Worm (Caenorhabditis elegans): ENCODE data around the gene C53A5.2.

C53A5.2 gene

DNA sequence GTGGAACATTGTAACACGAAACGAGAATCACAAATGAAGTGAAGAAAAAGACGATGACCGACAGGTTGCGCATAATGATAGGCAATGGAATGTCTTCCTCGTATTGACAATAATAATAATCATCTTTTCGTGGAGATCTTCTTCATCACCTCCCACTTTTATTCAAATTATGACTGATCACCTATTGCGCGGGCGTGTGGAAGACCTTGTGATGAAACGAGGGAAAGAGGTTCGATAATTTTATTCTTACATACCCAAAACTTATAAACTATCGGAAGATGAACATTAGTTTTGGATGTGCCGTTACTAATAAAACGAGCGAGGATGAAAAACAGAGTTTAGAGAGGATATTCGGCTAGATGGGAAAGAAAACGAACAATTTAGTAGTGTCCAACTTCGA lies at the start of gene C53A5.2:
Gene C53A5.2 (minus strand): TSS at position 101 of the 400 bp plus-strand sequence.
- no peak for TF ChIP-seq ceh-22 (tag; optimal IDR thresholded peaks at IDR 0.05)
- no peak for TF ChIP-seq nfya-1 (tag; optimal IDR thresholded peaks at IDR 0.05)
- no peak for TF ChIP-seq che-1 (tag; optimal IDR thresholded peaks at IDR 0.05)
- TF ChIP-seq sdc-2 (tag; optimal IDR thresholded peaks at IDR 0.05), result no peak
- no peak for TF ChIP-seq T23F11.4 (GFP tag; optimal IDR thresholded peaks at IDR 0.05)
- no peak for TF ChIP-seq pqm-1 (tag; optimal IDR thresholded peaks at IDR 0.05)
- TF ChIP-seq fkh-6 (tag; optimal IDR thresholded peaks at IDR 0.05), result no peak
- TF ChIP-seq sox-4 (tag; optimal IDR thresholded peaks at IDR 0.05), result no peak
- no peak for TF ChIP-seq rnt-1 (tag; optimal IDR thresholded peaks at IDR 0.05)
- no peak for TF ChIP-seq unc-86 (tag; optimal IDR thresholded peaks at IDR 0.05)
- TF ChIP-seq pag-3 (tag; optimal IDR thresholded peaks at IDR 0.05; ENCODE audit: borderline replicate concordance), result no peak

DNA sequence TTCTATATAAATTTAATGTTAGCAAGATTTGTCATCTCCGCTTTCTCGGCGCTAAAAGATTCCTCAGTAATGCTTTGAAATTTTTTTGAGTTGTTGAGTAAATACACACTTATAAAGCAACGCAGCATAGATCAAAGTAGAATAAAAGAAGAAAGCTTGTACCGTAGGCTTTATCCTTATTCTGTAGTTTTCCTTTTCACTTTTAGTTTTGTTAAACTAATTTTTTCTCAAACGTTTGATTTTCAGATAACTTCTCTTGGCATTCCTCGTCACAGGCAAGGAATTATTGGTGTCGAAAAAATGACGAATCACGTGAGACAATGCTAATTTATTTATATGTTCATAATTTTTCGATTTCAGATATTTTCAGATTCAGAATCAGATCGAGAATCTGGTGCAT lies 39.6 kb upstream of the C53A5.2 start, which contains the start of gene C53A5.11:
Gene C53A5.11 (plus strand): TSS at position 301 of the 400 bp plus-strand sequence.
- TF ChIP-seq mec-3 (tag; optimal IDR thresholded peaks at IDR 0.05; ENCODE audit: borderline replicate concordance) (no peak), sox-4 (tag; optimal IDR thresholded peaks at IDR 0.05) (no peak), unc-86 (tag; optimal IDR thresholded peaks at IDR 0.05) (no peak), ref-2 (tag; optimal IDR thresholded peaks at IDR 0.05) (no peak), hlh-8 (tag; optimal IDR thresholded peaks at IDR 0.05) (no peak), hlh-30 (tag; optimal IDR thresholded peaks at IDR 0.05; ENCODE audit: insufficient read depth) (no peak), syd-9 (tag; optimal IDR thresholded peaks at IDR 0.05) (no peak), fkh-10 (GFP tag; optimal IDR thresholded peaks at IDR 0.05) (no peak), odd-2 (tag; optimal IDR thresholded peaks at IDR 0.05) (no peak), ceh-2 (tag; optimal IDR thresholded peaks at IDR 0.05) (no peak)

DNA sequence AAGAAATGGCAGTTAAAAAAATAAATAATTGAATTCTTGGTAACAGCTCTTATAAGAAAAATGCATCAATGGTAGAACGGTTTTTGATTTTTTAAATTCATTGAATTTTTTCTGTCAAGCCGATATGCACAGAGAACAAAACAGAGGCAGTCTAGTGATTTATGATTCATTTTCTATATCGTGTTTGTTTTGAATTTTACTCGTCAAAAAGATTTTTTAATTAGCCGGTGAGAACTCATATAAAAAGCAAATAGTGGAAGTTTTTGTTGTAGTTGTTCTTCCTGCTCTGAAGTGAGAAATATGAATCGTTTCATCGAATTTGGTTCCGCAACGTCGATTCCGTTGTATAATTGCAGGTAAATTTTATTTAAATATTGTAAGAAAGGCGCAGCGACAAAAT lies 36.3 kb upstream of the C53A5.2 start, which contains the start of gene srt-32:
Gene srt-32 (plus strand): TSS at position 301 of the 400 bp plus-strand sequence.
- no peak for TF ChIP-seq K02D7.2 (tag; optimal IDR thresholded peaks at IDR 0.05)
- no peak for TF ChIP-seq elt-2 (tag; optimal IDR thresholded peaks at IDR 0.05)
- no peak for TF ChIP-seq pag-3 (tag; optimal IDR thresholded peaks at IDR 0.05; ENCODE audit: borderline replicate concordance)
- no peak for TF ChIP-seq unc-55 (GFP tag; optimal IDR thresholded peaks at IDR 0.05)

DNA sequence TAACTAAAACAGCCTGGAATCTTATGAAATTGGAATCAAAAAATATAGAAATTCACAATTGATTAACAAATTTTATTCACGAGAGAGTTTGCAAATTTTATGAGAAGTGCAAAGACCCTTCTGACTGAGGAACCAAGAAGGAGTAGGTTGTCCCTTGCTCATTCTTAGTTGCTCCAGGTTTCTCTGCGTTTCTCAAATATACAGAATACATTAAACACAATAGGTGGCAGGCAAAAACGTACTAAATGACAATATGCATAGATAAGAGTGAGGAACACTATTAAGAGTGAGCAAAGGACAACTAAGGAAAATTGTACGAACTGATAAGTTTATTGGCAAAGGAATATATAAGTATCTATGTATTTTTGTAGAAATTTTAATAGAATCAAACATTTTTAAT lies 35.8 kb upstream of the C53A5.2 start, which contains the start of gene C53A5.9:
Gene C53A5.9 (minus strand): TSS at position 101 of the 400 bp plus-strand sequence.
- TF ChIP-seq pqm-1 (tag; optimal IDR thresholded peaks at IDR 0.05) (no peak), ceh-19 (GFP tag; optimal IDR thresholded peaks at IDR 0.05) (no peak), sdc-2 (tag; optimal IDR thresholded peaks at IDR 0.05) (no peak), pat-9 (tag; optimal IDR thresholded peaks at IDR 0.05) (no peak), K02D7.2 (tag; optimal IDR thresholded peaks at IDR 0.05) (no peak), elt-4 (tag; optimal IDR thresholded peaks at IDR 0.05) (no peak), ztf-16 (tag; optimal IDR thresholded peaks at IDR 0.05) (no peak), unc-3 (GFP tag; conservative IDR thresholded peaks at IDR 0.05) (no peak), unc-3 (tag; optimal IDR thresholded peaks at IDR 0.05) (no peak), gmeb-2 (tag; optimal IDR thresholded peaks at IDR 0.05) (no peak), unc-55 (GFP tag; optimal IDR thresholded peaks at IDR 0.05) (no peak), dve-1 (tag; optimal IDR thresholded peaks at IDR 0.05) (no peak), unc-86 (tag; optimal IDR thresholded peaks at IDR 0.05) (no peak), syd-9 (tag; optimal IDR thresholded peaks at IDR 0.05) (no peak), sox-4 (tag; optimal IDR thresholded peaks at IDR 0.05) (no peak), elt-2 (tag; optimal IDR thresholded peaks at IDR 0.05) (no peak), pros-1 (tag; optimal IDR thresholded peaks at IDR 0.05) (no peak), ceh-22 (tag; optimal IDR thresholded peaks at IDR 0.05) (no peak), ref-2 (tag; optimal IDR thresholded peaks at IDR 0.05) (no peak), tbx-2 (tag; optimal IDR thresholded peaks at IDR 0.05) (no peak), odd-2 (tag; optimal IDR thresholded peaks at IDR 0.05) (no peak)

DNA sequence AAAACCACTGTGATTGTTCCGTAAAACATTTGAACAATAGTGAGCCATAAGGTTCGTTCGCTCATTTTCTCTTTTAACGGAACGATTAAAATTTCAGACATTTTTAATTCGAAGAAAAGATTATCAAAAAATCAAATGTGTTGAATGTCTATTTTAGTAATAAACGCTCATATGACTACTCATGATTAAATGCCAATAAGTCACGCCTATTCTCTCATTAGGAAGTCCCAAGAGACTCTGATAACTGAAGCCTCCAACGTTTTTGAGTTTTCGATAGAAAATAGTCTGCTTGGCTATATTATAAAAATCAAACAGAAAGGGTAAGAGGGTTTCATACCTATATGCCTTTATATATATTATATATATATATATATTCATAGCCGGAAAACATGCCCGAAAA lies 33.2 kb upstream of the C53A5.2 start, which contains the start of gene srg-47:
Gene srg-47 (minus strand): TSS at position 101 of the 400 bp plus-strand sequence.
- TF ChIP-seq hlh-6 (tag; optimal IDR thresholded peaks at IDR 0.05), result no peak
- no peak for TF ChIP-seq ceh-6 (GFP tag; optimal IDR thresholded peaks at IDR 0.05)
- no peak for TF ChIP-seq ets-4 (tag; optimal IDR thresholded peaks at IDR 0.05)
- no peak for TF ChIP-seq dmd-4 (tag; optimal IDR thresholded peaks at IDR 0.05; ENCODE audit: borderline replicate concordance)
- TF ChIP-seq ceh-2 (tag; optimal IDR thresholded peaks at IDR 0.05), result no peak
- TF ChIP-seq rnt-1 (tag; optimal IDR thresholded peaks at IDR 0.05), result no peak
- no peak for TF ChIP-seq tbx-2 (tag; optimal IDR thresholded peaks at IDR 0.05)
- no peak for TF ChIP-seq tbx-7 (tag; optimal IDR thresholded peaks at IDR 0.05)
- no peak for TF ChIP-seq ceh-45 (GFP tag; IDR thresholded peaks at IDR 0.05)
- no peak for TF ChIP-seq ceh-30 (tag; optimal IDR thresholded peaks at IDR 0.05)
- TF ChIP-seq syd-9 (tag; optimal IDR thresholded peaks at IDR 0.05), result no peak
- no peak for TF ChIP-seq nhr-11 (tag; optimal IDR thresholded peaks at IDR 0.05)
- TF ChIP-seq ama-1 (optimal IDR thresholded peaks at IDR 0.05), result no peak
- no peak for TF ChIP-seq unc-86 (tag; optimal IDR thresholded peaks at IDR 0.05)
- no peak for TF ChIP-seq lin-11 (tag; optimal IDR thresholded peaks at IDR 0.05)
